Worm (Caenorhabditis elegans): ENCODE results near the gene E02H9.13.

Gene E02H9.13

ce11 chrIII:2438543-2438942 lies at the start of gene E02H9.13:
E02H9.13 (minus strand) TSS chrIII:2438741.
- TF ChIP-seq cog-1 (tag; optimal IDR thresholded peaks at IDR 0.05) (no peak), klf-2 (GFP tag; conservative IDR thresholded peaks at IDR 0.05) (no peak), T22C8.4 (GFP tag; IDR thresholded peaks at IDR 0.05) (no peak), flt-1 (GFP tag; IDR thresholded peaks at IDR 0.05) (no peak), ztf-23 (GFP tag; IDR thresholded peaks at IDR 0.05) (no peak), ref-1 (GFP tag; conservative IDR thresholded peaks at IDR 0.05) (no peak), ztf-29 (GFP tag; IDR thresholded peaks at IDR 0.05) (no peak), tab-1 (GFP tag; IDR thresholded peaks at IDR 0.05) (no peak), med-1 (GFP tag; optimal IDR thresholded peaks at IDR 0.05; ENCODE audit: insufficient read depth) (no peak)

ce11 chrIII:2487046-2487760 lies 48.7 kb upstream of the E02H9.13 start, which contains the start of gene Y54F10AL.1:
Y54F10AL.1 (plus strand) TSS chrIII:2487710.
- TF ChIP-seq med-1 (GFP tag; optimal IDR thresholded peaks at IDR 0.05; ENCODE audit: insufficient read depth) (no peak), klf-2 (GFP tag; conservative IDR thresholded peaks at IDR 0.05) (no peak), ref-1 (GFP tag; conservative IDR thresholded peaks at IDR 0.05) (no peak), T22C8.4 (GFP tag; IDR thresholded peaks at IDR 0.05) (no peak), ztf-23 (GFP tag; IDR thresholded peaks at IDR 0.05) (no peak), tab-1 (GFP tag; IDR thresholded peaks at IDR 0.05) (no peak), flt-1 (GFP tag; IDR thresholded peaks at IDR 0.05) (no peak), ztf-29 (GFP tag; IDR thresholded peaks at IDR 0.05) (no peak), cog-1 (tag; optimal IDR thresholded peaks at IDR 0.05) (no peak)

DNA sequence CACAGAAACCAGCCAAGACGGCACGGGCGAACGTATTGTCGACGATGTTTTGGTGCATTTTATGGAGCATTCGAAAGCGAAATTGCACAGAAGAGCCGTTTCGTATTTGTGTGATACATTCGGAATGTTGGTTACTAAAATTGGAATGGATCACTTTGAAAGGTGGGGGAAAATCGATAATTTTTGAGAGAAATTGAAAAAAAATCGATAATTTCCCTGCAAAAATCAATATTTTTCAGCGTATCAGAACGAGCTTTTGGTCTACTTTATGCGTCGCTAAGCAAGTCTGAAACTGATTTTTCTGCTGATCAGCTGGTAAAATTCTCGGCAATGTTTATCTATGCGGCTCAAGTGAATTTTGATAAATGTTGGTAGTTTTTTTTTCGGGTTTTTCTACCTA lies 44.2 kb upstream of the E02H9.13 start:
- TF ChIP-seq flt-1 (GFP tag; IDR thresholded peaks at IDR 0.05) (no peak), cog-1 (tag; optimal IDR thresholded peaks at IDR 0.05) (no peak), T22C8.4 (GFP tag; IDR thresholded peaks at IDR 0.05) (peak; percentile 73)

DNA sequence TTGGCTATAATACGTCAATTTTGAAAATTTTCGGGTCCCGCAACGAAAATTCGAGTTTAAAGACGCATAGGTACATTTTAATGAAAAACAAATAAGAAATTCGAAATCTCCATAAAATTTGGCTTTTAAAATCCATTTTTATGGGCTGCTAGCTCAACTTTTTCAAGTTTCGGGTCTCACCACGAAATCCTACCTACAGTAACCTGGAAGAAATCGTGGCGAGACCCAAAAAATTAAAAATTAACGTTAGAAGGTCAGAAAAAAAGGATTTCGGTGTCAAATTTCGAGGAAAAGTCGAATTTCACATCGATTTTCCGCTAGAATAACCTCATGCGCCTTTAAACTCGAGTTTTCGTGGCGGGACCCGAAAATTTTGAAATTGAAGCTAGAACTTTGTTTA lies 43.6 kb upstream of the E02H9.13 start:
- TF ChIP-seq flt-1 (GFP tag; IDR thresholded peaks at IDR 0.05) (no peak), ztf-29 (GFP tag; IDR thresholded peaks at IDR 0.05) (no peak), ref-1 (GFP tag; conservative IDR thresholded peaks at IDR 0.05) (no peak), cog-1 (tag; optimal IDR thresholded peaks at IDR 0.05) (no peak), klf-2 (GFP tag; conservative IDR thresholded peaks at IDR 0.05) (no peak), ztf-23 (GFP tag; IDR thresholded peaks at IDR 0.05) (no peak), tab-1 (GFP tag; IDR thresholded peaks at IDR 0.05) (no peak), T22C8.4 (GFP tag; IDR thresholded peaks at IDR 0.05) (no peak)

- no peak for TF ChIP-seq flt-1 (GFP tag; IDR thresholded peaks at IDR 0.05)
- peak; percentile 70 for TF ChIP-seq T22C8.4 (GFP tag; IDR thresholded peaks at IDR 0.05)
- no peak for TF ChIP-seq ref-1 (GFP tag; conservative IDR thresholded peaks at IDR 0.05)
These were observed 40.1 kb upstream of the E02H9.13 start for ce11 chrIII:2478605-2479004.

DNA sequence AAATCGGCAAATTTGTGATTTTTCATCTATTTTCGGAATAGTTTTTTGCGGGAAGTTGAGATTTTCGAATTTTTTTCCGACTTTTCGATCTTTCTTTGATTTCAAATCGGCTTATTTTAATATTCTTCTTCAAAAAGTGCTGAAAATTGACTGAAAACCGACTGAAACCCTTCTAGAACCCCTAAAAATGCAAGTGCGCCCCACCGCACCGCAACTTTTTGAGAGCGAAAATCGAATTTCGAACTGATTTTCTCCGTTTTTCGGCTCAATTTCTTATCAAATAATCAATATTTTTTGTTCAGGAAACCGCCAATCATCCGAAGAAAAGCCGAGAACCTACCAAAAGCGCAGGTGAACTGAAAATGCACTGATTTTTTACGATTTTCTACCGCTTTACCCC lies 38.8 kb upstream of the E02H9.13 start:
- TF ChIP-seq tab-1 (GFP tag; IDR thresholded peaks at IDR 0.05): no peak
- no peak for TF ChIP-seq T22C8.4 (GFP tag; IDR thresholded peaks at IDR 0.05)
- TF ChIP-seq klf-2 (GFP tag; conservative IDR thresholded peaks at IDR 0.05): no peak
- no peak for TF ChIP-seq med-1 (GFP tag; optimal IDR thresholded peaks at IDR 0.05; ENCODE audit: insufficient read depth)
- no peak for TF ChIP-seq flt-1 (GFP tag; IDR thresholded peaks at IDR 0.05)

DNA sequence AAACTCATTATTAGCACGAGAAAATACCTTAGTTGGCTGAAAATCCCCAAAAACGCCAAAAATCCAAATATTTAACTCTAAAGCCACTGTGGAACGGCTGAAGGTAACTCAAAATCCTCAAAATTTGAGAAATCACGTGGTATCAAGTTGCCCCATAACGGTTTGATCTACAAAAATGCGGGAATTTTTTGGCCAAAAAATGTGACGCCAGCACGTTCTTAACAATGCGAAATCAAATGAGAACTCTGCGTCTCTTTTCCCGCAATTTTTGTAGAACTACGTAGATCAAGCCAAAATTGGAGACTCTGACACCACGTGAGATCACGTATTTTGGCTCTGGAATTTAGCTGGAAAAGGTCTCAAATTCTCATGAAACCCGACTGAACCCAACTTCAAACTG lies 36.2 kb upstream of the E02H9.13 start:
- TF ChIP-seq cog-1 (tag; optimal IDR thresholded peaks at IDR 0.05): no peak
- no peak for TF ChIP-seq klf-2 (GFP tag; conservative IDR thresholded peaks at IDR 0.05)
- TF ChIP-seq tab-1 (GFP tag; IDR thresholded peaks at IDR 0.05): no peak
- TF ChIP-seq med-1 (GFP tag; optimal IDR thresholded peaks at IDR 0.05; ENCODE audit: insufficient read depth): no peak
- no peak for TF ChIP-seq ref-1 (GFP tag; conservative IDR thresholded peaks at IDR 0.05)
- TF ChIP-seq ztf-23 (GFP tag; IDR thresholded peaks at IDR 0.05): no peak
- no peak for TF ChIP-seq ztf-29 (GFP tag; IDR thresholded peaks at IDR 0.05)
- TF ChIP-seq flt-1 (GFP tag; IDR thresholded peaks at IDR 0.05): no peak
- TF ChIP-seq T22C8.4 (GFP tag; IDR thresholded peaks at IDR 0.05): no peak

DNA sequence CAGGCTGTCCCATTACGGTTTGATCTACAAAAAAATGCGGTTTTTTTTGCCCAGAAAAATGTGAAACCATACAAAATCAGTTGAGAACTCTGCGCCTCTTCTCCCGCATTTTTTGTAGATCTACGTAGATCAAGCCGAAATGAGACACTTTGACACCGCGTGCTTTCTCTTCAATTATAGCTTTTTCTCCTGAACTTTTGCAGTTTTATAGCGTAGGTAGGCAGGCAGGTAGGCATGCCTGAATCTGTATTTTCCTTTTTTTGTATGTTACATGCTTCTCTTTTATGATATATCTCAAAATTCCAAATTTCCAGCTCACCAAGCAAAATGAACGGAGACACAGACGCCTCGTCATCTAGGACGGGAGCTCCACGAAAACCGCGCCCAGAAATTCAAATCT lies 35.0 kb upstream of the E02H9.13 start, which contains the start of gene smg-6:
Gene smg-6 (plus strand): TSS at position 301 of the 400 bp plus-strand sequence.
- TF ChIP-seq flt-1 (GFP tag; IDR thresholded peaks at IDR 0.05): no peak
- no peak for TF ChIP-seq tab-1 (GFP tag; IDR thresholded peaks at IDR 0.05)
- no peak for TF ChIP-seq med-1 (GFP tag; optimal IDR thresholded peaks at IDR 0.05; ENCODE audit: insufficient read depth)
- no peak for TF ChIP-seq klf-2 (GFP tag; conservative IDR thresholded peaks at IDR 0.05)
- TF ChIP-seq ztf-29 (GFP tag; IDR thresholded peaks at IDR 0.05): no peak
- TF ChIP-seq ztf-23 (GFP tag; IDR thresholded peaks at IDR 0.05): no peak
- no peak for TF ChIP-seq T22C8.4 (GFP tag; IDR thresholded peaks at IDR 0.05)
- no peak for TF ChIP-seq cog-1 (tag; optimal IDR thresholded peaks at IDR 0.05)
- TF ChIP-seq ref-1 (GFP tag; conservative IDR thresholded peaks at IDR 0.05): no peak

ce11 chrIII:2471855-2472254 lies 33.3 kb upstream of the E02H9.13 start:
- TF ChIP-seq flt-1 (GFP tag; IDR thresholded peaks at IDR 0.05) (peak; percentile 78), ztf-23 (GFP tag; IDR thresholded peaks at IDR 0.05) (0 out of 2 replicates have a peak, but pooled peaks have one; percentile 20), ref-1 (GFP tag; conservative IDR thresholded peaks at IDR 0.05) (no peak), med-1 (GFP tag; optimal IDR thresholded peaks at IDR 0.05; ENCODE audit: insufficient read depth) (no peak)

DNA sequence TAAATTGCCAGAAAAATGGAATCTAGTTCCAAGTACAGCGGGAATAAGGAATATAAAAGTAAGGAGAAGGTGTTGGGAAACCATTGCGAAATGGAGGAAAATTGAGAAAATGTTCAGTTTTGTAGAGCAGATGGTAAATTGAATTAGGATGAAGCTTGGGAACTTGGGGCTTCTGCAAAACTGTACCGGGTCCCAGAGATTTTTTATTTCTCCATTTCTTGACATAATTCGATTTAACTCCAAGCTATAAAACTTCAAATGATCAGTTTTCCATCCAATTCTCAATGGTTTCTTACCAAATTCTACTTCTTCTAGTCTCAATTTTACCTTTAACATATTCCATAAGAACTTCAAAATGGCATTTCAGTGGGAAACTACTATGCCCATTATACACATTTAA lies 29.7 kb upstream of the E02H9.13 start, which contains the start of the genes E02H9.9 and E02H9.1:
Gene E02H9.9 (minus strand): TSS at position 101 of the 400 bp plus-strand sequence.
Gene E02H9.1 (plus strand): TSS at position 285 of the 400 bp plus-strand sequence.
- TF ChIP-seq ztf-23 (GFP tag; IDR thresholded peaks at IDR 0.05) (no peak), ztf-29 (GFP tag; IDR thresholded peaks at IDR 0.05) (no peak), cog-1 (tag; optimal IDR thresholded peaks at IDR 0.05) (no peak), flt-1 (GFP tag; IDR thresholded peaks at IDR 0.05) (no peak), med-1 (GFP tag; optimal IDR thresholded peaks at IDR 0.05; ENCODE audit: insufficient read depth) (no peak), klf-2 (GFP tag; conservative IDR thresholded peaks at IDR 0.05) (no peak), tab-1 (GFP tag; IDR thresholded peaks at IDR 0.05) (no peak), T22C8.4 (GFP tag; IDR thresholded peaks at IDR 0.05) (no peak), ref-1 (GFP tag; conservative IDR thresholded peaks at IDR 0.05) (no peak)

Data from whole organism, midembryonic.